Fruit fly (Drosophila melanogaster): ENCODE results near the gene CG12253.

DNA sequence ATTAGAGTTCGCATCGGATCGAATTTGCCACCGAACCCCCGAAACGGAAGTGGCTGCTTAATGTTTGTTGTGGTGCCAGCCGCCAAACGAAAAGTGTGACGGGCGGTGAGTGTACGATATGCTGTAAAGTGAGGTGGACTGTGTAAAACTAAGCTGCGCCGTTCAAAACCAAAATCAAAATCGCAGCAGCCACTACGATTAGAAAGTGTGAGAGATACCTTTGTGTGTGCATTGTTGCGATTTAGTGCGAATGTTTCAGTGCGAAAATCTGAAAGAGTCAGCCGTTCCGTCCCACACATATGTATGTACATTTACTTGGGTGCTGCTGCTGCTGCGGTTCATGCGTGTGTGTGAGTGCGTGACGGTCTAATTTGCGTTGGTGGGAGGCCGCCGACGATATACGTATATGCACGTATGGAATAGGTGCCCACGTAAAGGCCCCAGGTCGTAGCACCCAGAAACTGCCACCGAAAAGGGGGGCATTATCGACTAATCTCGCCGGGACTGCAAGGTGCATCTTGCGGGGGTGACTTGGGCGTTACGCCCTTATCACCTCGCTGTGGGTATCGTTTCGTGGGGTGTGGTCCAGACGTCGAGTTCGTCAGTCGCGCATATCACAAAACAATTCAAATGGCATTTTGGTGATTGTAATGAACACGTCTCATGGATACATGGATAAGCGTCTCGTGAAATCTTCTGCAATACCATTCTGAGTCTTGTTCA is 10.6 kb upstream of the CG12253 start:
- TF ChIP-seq dsf (GFP tag; optimal IDR thresholded peaks at IDR 0.05; ENCODE audit: borderline replicate concordance) (no peak), h (GFP tag; optimal IDR thresholded peaks at IDR 0.05) (no peak), fru (GFP tag; optimal IDR thresholded peaks at IDR 0.05) (no peak), Rel (GFP tag; optimal IDR thresholded peaks at IDR 0.05) (no peak), Rel (tag; optimal IDR thresholded peaks at IDR 0.05) (no peak), woc (GFP tag; optimal IDR thresholded peaks at IDR 0.05) (no peak), sage (GFP tag; optimal IDR thresholded peaks at IDR 0.05) (no peak), foxo (GFP tag; optimal IDR thresholded peaks at IDR 0.05) (no peak), Hnf4 (GFP tag; optimal IDR thresholded peaks at IDR 0.05) (no peak), psq (GFP tag; optimal IDR thresholded peaks at IDR 0.05) (no peak), Myc (optimal IDR thresholded peaks at IDR 0.05) (no peak), Jra (GFP tag; optimal IDR thresholded peaks at IDR 0.05) (no peak), OdsH (GFP tag; optimal IDR thresholded peaks at IDR 0.05) (no peak)
